Worm (Caenorhabditis elegans) whole organism, L4 larva: Measurements from ENCODE around the gene crb-1.

ENCODE experiments used
- F26F4.8 ChIP-seq: fragments of 200-800 bp; sonication (Bioruptor generic); conservative IDR thresholded peaks from 2 replicates; pipeline ENCODE4 v1.3.6; 2022; ENCODE audit warnings: missing genetic modification characterization, missing compliant biosample characterization
- ZK546.5 ChIP-seq, 2 experiments: sonication (generic microtip); optimal IDR thresholded peaks; 2 replicates each; lab custom pipeline; 2017; ENCODE audit warnings: missing biosample characterization in 2 of 2, missing genetic modification characterization in 2 of 2
- ama-1 ChIP-seq: fragments of 150-350 bp; optimal IDR thresholded peaks from 2 replicates; lab custom pipeline; 2014; ENCODE audit warnings: inconsistent platforms, mixed read lengths
- cey-2 ChIP-seq: sonication (generic microtip); optimal IDR thresholded peaks from 3 replicates; lab custom pipeline; 2017; ENCODE audit warnings: missing genetic modification characterization, mild to moderate bottlenecking, missing compliant biosample characterization, antibody characterized with exemption, borderline replicate concordance; ENCODE audit not compliant: insufficient read depth
- hlh-30 ChIP-seq: sonication (generic microtip); optimal IDR thresholded peaks from 2 replicates; lab custom pipeline; 2017; ENCODE audit warnings: antibody characterized with exemption, mild to moderate bottlenecking, missing genetic modification characterization, missing compliant biosample characterization; ENCODE audit not compliant: insufficient read depth
- lin-13 ChIP-seq: fragments of 150-350 bp; optimal IDR thresholded peaks from 2 replicates; lab custom pipeline; 2014; ENCODE audit warnings: missing biosample characterization, missing genetic modification reagents, missing genetic modification characterization
- lin-39 ChIP-seq: fragments of 150-350 bp; optimal IDR thresholded peaks from 2 replicates; lab custom pipeline; 2014; ENCODE audit warnings: missing biosample characterization, missing genetic modification reagents, missing genetic modification characterization
- lsy-2 ChIP-seq, 2 experiments: fragments of 150-350 bp in 1 of 2; sonication (generic microtip) in 1 of 2; optimal IDR thresholded peaks; 2 replicates each; lab custom pipeline; 2014 to 2017; ENCODE audit warnings: missing biosample characterization in 2 of 2, missing genetic modification characterization in 2 of 2
- nhr-10 ChIP-seq: fragments of 150-350 bp; optimal IDR thresholded peaks from 2 replicates; lab custom pipeline; 2014; ENCODE audit warnings: missing biosample characterization, missing genetic modification characterization
- nhr-25 ChIP-seq: sonication (generic microtip); optimal IDR thresholded peaks from 2 replicates; lab custom pipeline; 2017; ENCODE audit warnings: missing genetic modification characterization, mild to moderate bottlenecking, missing compliant biosample characterization, antibody characterized with exemption, moderate library complexity, borderline replicate concordance; ENCODE audit not compliant: insufficient read depth
- saeg-2 ChIP-seq: fragments of 200-800 bp; sonication (Bioruptor generic); IDR thresholded peaks from 2 replicates; pipeline ENCODE4 v1.3.6; 2022; ENCODE audit warnings: missing genetic modification reagents, missing genetic modification characterization, missing compliant biosample characterization
- zag-1 ChIP-seq: fragments of 150-350 bp; optimal IDR thresholded peaks from 2 replicates; lab custom pipeline; 2014; ENCODE audit warnings: missing biosample characterization, missing genetic modification characterization

ce11 chrX:17355462-17355861, 58.4 kb downstream of the crb-1 start:
- TF ChIP-seq lin-39 (tag; lab: Kevin White, UChicago) (no peak), nhr-10 (tag; lab: Kevin White, UChicago) (no peak), lin-13 (GFP tag; lab: Kevin White, UChicago) (no peak), lsy-2 (tag; optimal IDR thresholded peaks at IDR 0.05; lab: Kevin White, UChicago) (no peak), hlh-30 (tag; lab: Kevin White, UChicago) (no peak), nhr-25 (tag; lab: Kevin White, UChicago) (no peak), saeg-2 (GFP tag; lab: Robert Waterston, UW) (no peak), ama-1 (lab: Kevin White, UChicago) (no peak), zag-1 (tag; lab: Kevin White, UChicago) (no peak), ZK546.5 (tag; optimal IDR thresholded peaks at IDR 0.05; lab: Kevin White, UChicago) (no peak), cey-2 (tag; lab: Kevin White, UChicago) (no peak), F26F4.8 (GFP tag; lab: Robert Waterston, UW) (no peak)
